Fruit fly (Drosophila melanogaster) whole organism, larva: Measurements from ENCODE around the gene Sfxn2.

Source experiments
- noc ChIP-seq: fragments of 200-800 bp; sonication (Bioruptor generic); optimal IDR thresholded peaks from 3 replicates; lab custom pipeline; 2019; ENCODE audit warnings: missing biosample characterization, mild to moderate bottlenecking, missing genetic modification characterization, moderate library complexity

Gene Sfxn2

DNA sequence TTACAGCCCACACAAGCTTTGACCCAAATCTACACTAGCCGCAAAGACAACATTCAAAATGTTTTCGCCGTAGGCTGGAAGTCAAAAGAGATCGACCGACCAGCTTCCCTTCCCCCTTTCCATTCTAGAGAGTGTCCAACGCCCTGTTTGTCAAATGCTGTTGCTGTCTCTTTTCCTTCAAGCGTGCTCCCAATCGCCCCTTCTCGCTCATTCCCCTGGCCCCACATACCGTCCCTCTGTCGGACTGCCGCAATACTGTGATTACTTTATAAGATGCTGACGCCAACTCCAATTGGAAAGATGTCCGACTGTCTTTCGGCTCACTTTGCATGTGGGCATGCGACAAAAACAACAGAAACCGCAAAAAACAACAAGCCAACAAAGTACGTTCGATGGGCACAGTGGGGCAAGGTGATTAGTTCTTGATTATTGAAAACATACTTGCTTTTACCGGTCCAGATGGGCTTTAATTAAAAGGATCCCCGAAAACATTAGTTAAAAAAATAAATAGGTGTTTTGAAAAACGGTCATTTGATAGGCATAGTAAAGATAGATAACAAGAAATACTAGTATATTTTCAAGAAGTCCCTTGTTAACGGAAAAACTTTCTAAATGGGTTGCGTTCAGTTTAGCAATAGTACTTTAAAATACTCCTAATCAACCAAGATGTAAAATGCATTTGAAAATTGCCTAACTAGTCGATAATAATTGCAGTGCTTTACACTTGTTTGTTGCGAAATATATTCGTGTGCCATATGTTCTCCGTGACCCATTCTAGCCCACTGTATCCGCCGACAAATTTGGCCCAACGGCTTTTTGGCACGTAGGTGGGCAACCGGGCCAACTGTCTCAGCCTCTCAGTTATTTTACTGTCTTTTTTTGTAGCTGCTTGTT is 17.1 kb downstream of the Sfxn2 start:
- peak; percentile 31 for TF ChIP-seq noc (tag; lab: Kevin White, UChicago)

DNA sequence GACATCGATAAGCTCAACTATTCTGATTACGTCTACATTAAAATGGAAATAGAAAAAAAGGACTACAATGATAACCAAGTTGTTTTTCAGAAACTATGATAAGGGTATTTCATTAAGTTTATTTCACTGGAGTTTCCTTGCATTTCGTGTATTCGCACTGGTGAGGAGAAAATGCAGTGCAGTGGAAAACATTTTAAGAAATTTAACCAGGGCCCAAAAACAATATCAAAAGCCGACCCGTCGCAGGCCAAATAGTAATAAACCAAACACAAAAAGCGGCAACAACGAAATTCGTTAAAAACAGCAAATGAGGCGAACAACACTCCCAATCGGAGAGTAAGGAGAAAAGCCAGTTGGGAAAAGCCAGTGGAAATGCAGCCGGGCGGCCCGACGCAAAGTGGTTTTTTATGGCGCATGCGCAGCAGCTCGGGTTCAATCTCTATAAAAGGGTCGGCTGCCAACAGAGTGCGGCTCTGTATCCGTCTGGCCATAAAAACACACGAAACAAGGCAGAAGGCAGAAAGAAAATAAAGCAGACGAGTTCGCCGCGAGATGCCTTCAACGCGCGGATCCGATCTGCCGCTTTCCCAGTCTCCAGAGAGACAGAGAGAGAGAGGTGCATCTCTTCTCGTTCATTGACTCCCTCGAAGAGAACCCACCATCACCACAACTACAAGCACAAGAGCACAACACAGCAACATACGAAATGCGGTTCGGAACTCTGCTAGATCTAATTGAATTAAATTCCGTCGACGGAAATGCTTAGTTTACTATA is 18.1 kb downstream of the Sfxn2 start:
- TF ChIP-seq noc (tag; lab: Kevin White, UChicago), result no peak

DNA sequence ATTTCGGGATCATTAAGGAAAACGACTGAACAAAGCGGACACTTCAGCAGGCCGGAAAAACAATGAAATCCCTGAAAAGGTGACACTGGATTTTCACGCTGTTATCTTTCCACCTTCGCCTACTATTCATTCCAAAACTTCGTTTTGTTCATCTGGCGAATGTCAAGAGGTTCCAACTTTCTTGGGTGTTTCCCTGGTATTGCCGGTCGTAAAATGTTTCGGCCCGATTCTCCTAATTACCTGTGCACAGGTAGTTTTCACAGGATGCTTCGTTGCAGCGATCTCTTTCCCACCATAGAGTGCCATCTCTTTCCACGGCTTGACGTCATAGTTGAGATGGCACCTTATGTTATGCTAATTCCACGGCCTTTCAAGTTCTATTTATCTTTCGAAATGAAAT is 20.2 kb downstream of the Sfxn2 start:
- no peak for TF ChIP-seq noc (tag; lab: Kevin White, UChicago)

DNA sequence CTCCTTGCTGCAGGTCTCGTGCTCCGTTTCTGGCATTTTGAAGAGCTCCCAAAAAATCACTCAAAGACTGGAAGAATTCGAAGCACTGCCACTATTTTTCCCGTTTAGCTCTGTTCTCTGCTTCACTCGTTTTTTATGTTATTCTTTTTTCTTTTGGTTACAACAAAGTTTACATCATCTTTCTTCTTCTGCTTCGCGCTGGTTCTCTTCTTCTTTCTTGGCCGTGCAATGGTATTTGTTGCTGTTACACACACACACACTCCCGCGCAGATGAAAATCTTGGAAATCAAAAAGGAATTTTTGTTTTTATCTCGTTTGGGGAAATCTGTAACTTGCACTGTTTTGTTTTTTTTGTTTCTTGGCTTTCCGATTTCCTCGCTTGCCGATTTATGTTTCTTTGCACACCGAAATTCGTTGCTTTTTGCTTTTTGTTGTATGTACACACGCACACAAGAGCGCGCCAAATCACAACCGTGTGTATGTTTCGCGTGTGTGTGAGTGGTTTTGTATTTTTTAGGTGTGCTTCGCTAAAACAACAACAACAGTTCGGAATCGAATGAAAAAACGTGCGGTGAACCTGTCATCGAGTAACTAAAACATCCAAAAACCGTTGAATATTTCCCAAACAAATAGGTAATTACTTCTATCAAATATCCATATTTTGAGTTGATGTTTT is 22.9 kb downstream of the Sfxn2 start:
- peak; percentile 8 for TF ChIP-seq noc (tag; lab: Kevin White, UChicago)

DNA sequence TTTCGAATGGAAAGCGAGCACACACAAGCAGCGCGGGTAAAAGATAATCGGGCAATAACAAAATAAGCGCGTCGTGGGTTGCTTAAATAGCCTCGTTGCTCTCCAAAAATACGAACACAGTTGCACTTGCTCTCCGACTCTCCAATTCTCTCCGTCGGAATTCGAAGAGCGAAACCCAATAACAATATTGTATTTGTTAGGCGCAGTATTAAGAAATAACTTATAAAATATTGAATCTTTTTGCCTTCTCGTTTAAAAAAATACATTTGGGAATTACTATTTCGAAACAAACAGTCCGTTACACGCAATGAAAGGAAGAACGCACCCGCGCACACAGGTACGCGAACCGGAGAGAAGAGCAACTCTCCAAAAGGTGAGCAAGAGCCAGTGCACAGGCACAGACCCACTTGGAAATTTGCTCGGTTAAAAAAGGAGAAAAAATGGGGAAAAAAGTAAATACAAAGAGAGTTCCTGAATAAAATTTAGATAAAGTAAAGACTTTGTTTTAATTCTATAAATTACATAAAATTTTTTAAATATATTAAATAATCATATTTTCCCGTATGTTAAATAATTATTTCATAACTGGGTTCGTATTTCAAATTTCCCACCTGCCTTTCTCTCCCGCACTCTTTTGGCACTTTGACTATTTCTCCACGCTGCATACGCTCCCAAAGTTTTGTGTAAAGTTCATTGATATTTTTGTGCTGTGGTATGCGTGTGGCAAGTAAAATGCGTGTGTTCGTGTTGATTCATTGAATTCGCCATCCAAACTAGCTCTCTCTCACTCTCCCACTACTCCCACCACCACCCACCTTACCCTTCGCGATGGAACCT is 23.6 kb downstream of the Sfxn2 start, which contains the start of gene Mkp3:
TSS of gene Mkp3 (minus strand) at position 63 of the 837 bp plus-strand sequence.
- TF ChIP-seq noc (tag; lab: Kevin White, UChicago), result peak; percentile 93

DNA sequence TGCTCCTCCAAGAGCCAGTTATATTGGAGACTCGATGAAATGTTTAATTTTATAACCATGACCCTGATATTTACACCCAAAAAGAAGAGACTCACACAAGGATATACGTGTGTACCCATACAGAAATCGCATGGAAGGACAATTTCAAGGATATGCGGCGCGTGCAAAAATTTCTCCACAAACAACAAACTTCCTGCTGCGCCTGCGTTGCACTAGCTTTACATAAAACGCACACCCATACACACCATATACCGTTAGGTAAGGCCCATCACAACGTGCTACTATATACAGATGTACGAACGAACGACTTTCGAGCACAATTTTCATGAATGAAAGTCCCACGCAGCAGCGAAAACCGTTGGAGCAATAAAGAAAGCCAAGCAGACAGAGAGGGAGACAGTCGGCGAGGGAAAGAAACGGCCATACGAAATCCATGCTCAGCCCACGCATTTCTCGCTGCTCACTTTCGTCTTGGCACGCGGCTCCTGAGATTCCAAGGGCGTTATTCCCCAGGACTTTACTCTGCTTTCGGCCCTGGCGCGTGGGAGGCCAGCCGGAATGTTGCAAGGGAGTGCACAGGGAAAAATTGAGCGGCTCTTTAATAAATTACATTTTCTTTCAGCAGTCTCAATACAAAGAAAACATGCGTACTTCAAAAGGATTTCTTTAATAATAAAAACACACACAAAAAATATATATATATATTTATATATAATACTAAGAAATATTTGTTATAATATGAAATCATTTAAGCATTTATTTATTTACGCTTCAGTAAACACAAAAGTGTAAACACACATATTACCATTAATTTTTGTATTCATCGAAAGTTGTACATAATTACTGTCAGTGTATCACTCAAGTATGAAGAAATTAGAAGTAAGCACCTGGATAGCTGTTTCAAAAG is 24.7 kb downstream of the Sfxn2 start:
- no peak for TF ChIP-seq noc (tag; lab: Kevin White, UChicago)

DNA sequence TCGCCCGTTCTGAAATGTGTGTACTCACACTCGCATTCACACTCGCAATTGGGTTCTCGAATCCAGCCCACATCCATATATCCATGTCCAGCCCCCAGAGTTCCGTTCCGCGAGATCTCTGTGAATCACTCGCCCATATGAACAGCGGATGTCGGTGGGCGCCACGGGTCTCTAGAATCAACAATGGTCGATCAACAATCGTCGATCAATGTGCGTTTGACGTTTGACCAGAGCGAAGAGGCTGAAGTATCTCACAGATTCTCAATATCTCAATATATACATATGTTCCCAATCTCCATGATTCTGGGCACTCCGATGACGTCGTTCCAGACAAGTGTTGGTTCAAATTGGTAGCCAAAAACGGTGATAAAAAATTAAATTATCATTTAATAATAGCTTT is 26.2 kb downstream of the Sfxn2 start:
- TF ChIP-seq noc (tag; lab: Kevin White, UChicago), result no peak

DNA sequence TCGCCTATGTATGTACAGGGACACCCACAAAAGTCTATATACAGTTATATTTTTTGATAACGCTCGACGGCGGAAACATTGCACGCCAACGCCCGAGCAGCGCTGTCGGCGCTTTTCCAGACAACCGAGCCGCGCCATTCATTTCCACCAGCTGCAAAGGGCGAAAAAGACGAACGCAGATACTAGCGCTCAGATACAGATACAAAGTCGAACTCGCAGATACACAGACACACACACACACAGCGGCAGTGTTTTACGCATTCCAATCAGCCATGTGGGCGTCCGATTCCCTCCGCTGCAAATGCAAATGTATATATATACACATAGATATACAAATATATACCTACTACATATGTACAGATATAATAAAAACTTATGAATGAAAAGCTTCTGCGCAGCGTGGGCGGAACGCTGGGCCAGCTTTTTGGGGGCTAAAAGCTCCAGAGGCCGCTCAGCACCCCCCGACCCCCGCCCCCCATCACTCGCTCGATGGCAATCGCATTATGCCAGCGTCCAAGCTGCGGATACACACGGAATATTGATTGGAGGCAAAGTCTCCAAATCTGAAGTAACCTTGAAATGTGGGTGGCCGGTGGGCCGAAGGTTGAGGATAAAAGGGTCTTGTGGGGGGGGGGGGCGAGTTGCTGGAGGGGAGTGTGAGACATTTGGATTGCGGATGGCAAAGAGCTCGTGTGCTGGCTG is 28.6 kb downstream of the Sfxn2 start:
- TF ChIP-seq noc (tag; lab: Kevin White, UChicago), result no peak

DNA sequence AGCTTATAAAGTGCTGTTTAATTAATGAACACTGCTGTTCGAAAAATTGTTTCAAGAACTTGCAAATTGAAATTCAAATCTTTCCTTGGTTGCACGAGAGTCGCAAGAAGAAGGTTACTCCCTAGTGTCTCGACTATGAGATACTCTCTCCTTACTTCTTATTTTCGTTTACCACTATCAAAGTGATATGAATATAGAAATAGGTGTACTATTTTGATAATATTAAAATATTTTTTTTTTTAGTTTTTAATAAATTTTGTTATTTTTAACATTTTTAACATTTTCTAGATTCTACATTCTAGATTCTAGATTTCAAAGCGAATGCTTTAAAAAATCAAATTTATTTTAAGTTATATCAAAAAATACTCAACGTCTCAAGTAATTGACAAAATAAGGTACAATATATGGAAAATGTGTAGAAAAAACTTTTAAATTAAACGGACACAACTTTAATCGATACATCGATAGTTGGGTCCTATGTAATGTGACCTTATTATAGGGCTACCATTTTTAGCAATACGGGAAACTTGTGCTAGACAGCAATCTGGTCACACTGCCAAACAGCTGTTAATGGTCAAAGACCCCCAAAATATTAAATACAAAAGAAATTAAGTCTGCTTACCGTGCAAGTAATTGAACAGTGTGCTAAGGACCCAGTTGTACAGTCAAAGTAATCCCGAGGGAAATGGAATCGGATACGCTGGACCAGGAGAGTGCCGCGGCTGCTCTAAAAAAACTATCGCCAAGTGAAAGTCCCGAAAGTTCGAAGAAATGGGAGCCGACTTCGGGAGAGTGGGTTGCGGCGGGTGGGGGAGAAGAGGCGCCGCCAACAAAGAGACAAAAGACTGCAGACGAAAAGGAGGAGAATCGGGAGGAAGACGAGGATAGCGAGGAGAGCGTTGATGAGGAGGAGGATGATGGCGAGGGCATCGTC is 29.4 kb downstream of the Sfxn2 start, which contains the start of gene MESR6:
TSS of gene MESR6 (plus strand) at position 546 of the 934 bp plus-strand sequence.
- TF ChIP-seq noc (tag; lab: Kevin White, UChicago), result no peak

DNA sequence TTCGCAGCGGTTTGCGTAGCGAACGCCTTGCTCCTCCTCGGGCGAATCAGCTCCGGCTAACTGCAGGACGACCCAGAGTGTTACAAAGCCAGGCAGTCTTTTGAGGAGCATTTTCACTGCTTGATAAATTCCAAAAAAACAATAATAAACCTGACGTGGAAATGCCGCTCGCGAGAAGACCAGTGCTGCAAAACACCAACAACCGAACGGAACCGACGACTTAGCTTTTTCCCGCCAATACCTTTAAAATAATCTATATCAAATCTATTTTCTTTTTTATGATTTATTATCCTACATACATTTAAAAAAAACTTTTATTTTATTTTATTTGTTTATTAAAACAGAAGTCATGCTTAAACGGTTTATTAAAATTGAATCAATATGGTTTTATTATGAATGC is 33.1 kb downstream of the Sfxn2 start, which contains the start of gene CNPYb:
TSS of gene CNPYb (minus strand) at position 186 of the 400 bp plus-strand sequence.
- TF ChIP-seq noc (tag; lab: Kevin White, UChicago), result no peak

DNA sequence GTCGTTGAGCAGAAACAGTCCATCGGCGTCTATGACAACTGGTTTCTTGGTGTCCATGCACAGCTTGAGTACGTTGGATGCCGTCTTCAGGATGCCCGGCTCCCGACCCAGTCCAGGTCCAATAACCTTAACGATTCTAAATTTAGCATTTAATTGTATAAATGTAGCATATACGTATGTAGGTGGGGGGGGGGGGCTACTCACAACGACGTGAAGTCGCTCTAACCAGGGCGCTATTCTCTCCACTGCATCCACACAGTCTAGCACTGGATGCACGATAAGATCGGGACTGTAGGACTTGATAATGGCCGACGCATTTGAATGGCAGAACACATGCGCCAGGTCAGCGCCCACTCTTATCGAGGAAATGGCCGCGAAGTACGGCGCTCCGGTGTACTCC is 34.1 kb downstream of the Sfxn2 start:
- TF ChIP-seq noc (tag; lab: Kevin White, UChicago), result no peak

DNA sequence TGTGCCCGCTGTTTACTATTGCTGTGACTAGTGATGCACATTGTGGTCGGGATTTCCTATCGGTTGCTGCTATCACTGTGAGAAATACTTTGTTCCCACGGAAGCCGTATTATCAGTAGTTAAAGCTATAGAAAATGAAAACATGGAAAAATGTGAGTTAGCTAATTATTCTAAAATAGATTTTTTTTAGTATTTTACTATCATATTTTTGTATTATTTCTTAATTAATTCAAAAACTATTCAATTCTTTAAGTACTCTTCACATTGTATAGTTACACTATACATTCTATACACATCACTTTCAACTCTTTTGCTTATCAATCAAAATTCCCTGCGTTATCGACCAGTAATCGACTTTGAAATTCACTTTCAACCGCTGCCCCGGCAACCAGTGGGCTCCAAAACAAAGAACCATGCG is 34.7 kb downstream of the Sfxn2 start, which contains the start of the genes Naxd and CG14079:
TSS of gene Naxd (minus strand) at position 45 of the 418 bp plus-strand sequence.
TSS of gene CG14079 (plus strand) at position 335 of the 418 bp plus-strand sequence.
- TF ChIP-seq noc (tag; lab: Kevin White, UChicago), result no peak
